Fruit fly (Drosophila melanogaster) whole organism, embryonic: ENCODE measurements around the gene amos.

Experiments used
- ATbp ChIP-seq: fragments of 200-800 bp; sonication (Bioruptor generic); optimal IDR thresholded peaks from 2 replicates; lab custom pipeline; 2017; ENCODE audit warnings: missing biosample characterization, mild to moderate bottlenecking, missing genetic modification characterization, missing genetic modification reagents
- Adf1 ChIP-seq: fragments of 200-800 bp; sonication (Bioruptor generic); IDR thresholded peaks from 2 replicates; pipeline ENCODE4 v1.3.6; 2022; ENCODE audit warnings: missing biosample characterization, missing genetic modification characterization
- CG10209 ChIP-seq: fragments of 200-800 bp; sonication (Bioruptor generic); optimal IDR thresholded peaks from 3 replicates; lab custom pipeline; 2017; ENCODE audit warnings: missing biosample characterization, mild to moderate bottlenecking, missing genetic modification characterization, missing genetic modification reagents
- CG11696 ChIP-seq: fragments of 200-800 bp; sonication (Bioruptor generic); IDR thresholded peaks from 2 replicates; pipeline ENCODE4 v1.3.6; 2022; ENCODE audit warnings: missing biosample characterization, missing genetic modification characterization
- CG12659 ChIP-seq: fragments of 200-800 bp; sonication (Bioruptor generic); optimal IDR thresholded peaks from 3 replicates; lab custom pipeline; 2017; ENCODE audit warnings: mild to moderate bottlenecking, missing biosample characterization, missing genetic modification reagents, missing genetic modification characterization
- CG13123 ChIP-seq: fragments of 200-800 bp; sonication (Bioruptor generic); optimal IDR thresholded peaks from 2 replicates; lab custom pipeline; 2016; ENCODE audit warnings: missing biosample characterization, missing genetic modification characterization
- CG14014 ChIP-seq: fragments of 200-800 bp; sonication (Bioruptor generic); IDR thresholded peaks from 2 replicates; pipeline ENCODE4 v1.3.6; 2022; ENCODE audit warnings: missing biosample characterization, missing genetic modification characterization
- CG16863 ChIP-seq: fragments of 200-800 bp; sonication (Bioruptor generic); optimal IDR thresholded peaks from 3 replicates; lab custom pipeline; 2016; ENCODE audit warnings: missing biosample characterization, missing genetic modification characterization
- CG17568 ChIP-seq: fragments of 200-800 bp; sonication (Bioruptor generic); optimal IDR thresholded peaks from 2 replicates; lab custom pipeline; 2018; ENCODE audit warnings: missing biosample characterization, mild to moderate bottlenecking, missing genetic modification characterization, moderate library complexity
- CG18599 ChIP-seq: fragments of 200-800 bp; sonication (Bioruptor generic); optimal IDR thresholded peaks from 3 replicates; lab custom pipeline; 2017; ENCODE audit warnings: missing biosample characterization, missing genetic modification characterization, mild to moderate bottlenecking, moderate library complexity, missing genetic modification reagents
- CG31441 ChIP-seq: fragments of 200-800 bp; sonication (Bioruptor generic); IDR thresholded peaks from 2 replicates; pipeline ENCODE4 v1.3.6; 2022; ENCODE audit warnings: missing biosample characterization, missing genetic modification characterization
- CG42726 ChIP-seq: fragments of 200-800 bp; sonication (Bioruptor generic); IDR thresholded peaks from 2 replicates; pipeline ENCODE4 v1.3.6; 2022; ENCODE audit warnings: missing biosample characterization, missing genetic modification characterization; ENCODE audit not compliant: partially characterized antibody
- CG4730 ChIP-seq: fragments of 200-800 bp; sonication (Bioruptor generic); IDR thresholded peaks from 2 replicates; pipeline ENCODE4 v1.3.6; 2022; ENCODE audit warnings: missing biosample characterization, missing genetic modification characterization
- CG6254 ChIP-seq: fragments of 200-800 bp; sonication (Bioruptor generic); optimal IDR thresholded peaks from 3 replicates; lab custom pipeline; 2017; ENCODE audit warnings: mild to moderate bottlenecking, missing biosample characterization, missing genetic modification reagents, missing genetic modification characterization
- CG7839 ChIP-seq: fragments of 200-800 bp; sonication (Bioruptor generic); optimal IDR thresholded peaks from 3 replicates; lab custom pipeline; 2018; ENCODE audit warnings: missing biosample characterization, mild to moderate bottlenecking, missing genetic modification characterization, moderate library complexity
- CG9797 ChIP-seq: fragments of 200-800 bp; sonication (Bioruptor generic); optimal IDR thresholded peaks from 3 replicates; lab custom pipeline; 2018; ENCODE audit warnings: missing biosample characterization, mild to moderate bottlenecking, missing genetic modification characterization
- Ets65A ChIP-seq: fragments of 200-800 bp; sonication (Bioruptor generic); peaks from one replicate; lab custom pipeline; 2016; ENCODE audit warnings: missing biosample characterization, missing genetic modification characterization
- Fer3 ChIP-seq: fragments of 200-800 bp; sonication (Bioruptor generic); optimal IDR thresholded peaks from 2 replicates; lab custom pipeline; 2018; ENCODE audit warnings: missing biosample characterization, mild to moderate bottlenecking, missing genetic modification characterization, moderate library complexity
- HLH54F ChIP-seq: fragments of 200-800 bp; sonication (Bioruptor generic); optimal IDR thresholded peaks from 3 replicates; lab custom pipeline; 2016; ENCODE audit warnings: missing biosample characterization, missing genetic modification characterization
- Hr51 ChIP-seq, 2 experiments: fragments of 200-800 bp; sonication (Bioruptor generic); optimal IDR thresholded peaks; 2 replicates in 1 of 2; 3 replicates in 1 of 2; lab custom pipeline; 2016 to 2018; ENCODE audit warnings: missing biosample characterization in 2 of 2, missing genetic modification characterization in 2 of 2, mild to moderate bottlenecking in 1 of 2, moderate library complexity in 1 of 2
- Kr ChIP-seq: fragments of 200-800 bp; sonication (Bioruptor generic); optimal IDR thresholded peaks from 2 replicates; lab custom pipeline; 2017; ENCODE audit warnings: missing biosample characterization, mild to moderate bottlenecking, missing genetic modification characterization
- Oaz ChIP-seq: fragments of 200-800 bp; sonication (Bioruptor generic); IDR thresholded peaks from 2 replicates; pipeline ENCODE4 v1.3.6; 2022; ENCODE audit warnings: missing biosample characterization, missing genetic modification characterization
- Opbp ChIP-seq: fragments of 200-800 bp; sonication (Bioruptor generic); IDR thresholded peaks from 3 replicates; pipeline ENCODE4 v1.3.6; 2022; ENCODE audit warnings: missing biosample characterization, missing genetic modification characterization; ENCODE audit not compliant: partially characterized antibody
- Ravus ChIP-seq: fragments of 200-800 bp; sonication (Bioruptor generic); IDR thresholded peaks from 2 replicates; pipeline ENCODE4 v1.3.6; 2022; ENCODE audit warnings: missing biosample characterization, missing genetic modification characterization
- Vsx1 ChIP-seq: fragments of 200-800 bp; sonication (Bioruptor generic); optimal IDR thresholded peaks from 2 replicates; lab custom pipeline; 2017; ENCODE audit warnings: missing biosample characterization, mild to moderate bottlenecking, missing genetic modification characterization, missing genetic modification reagents
- YL-1 ChIP-seq: fragments of 200-800 bp; sonication (Bioruptor generic); optimal IDR thresholded peaks from 3 replicates; lab custom pipeline; 2017; ENCODE audit warnings: missing biosample characterization, mild to moderate bottlenecking, missing genetic modification characterization
- ara ChIP-seq: fragments of 200-800 bp; sonication (Bioruptor generic); IDR thresholded peaks from 2 replicates; pipeline ENCODE4 v1.3.6; 2022; ENCODE audit warnings: missing biosample characterization, missing genetic modification characterization
- bbx ChIP-seq: fragments of 200-800 bp; sonication (Bioruptor generic); IDR thresholded peaks from 2 replicates; pipeline ENCODE4 v1.3.6; 2022; ENCODE audit warnings: missing biosample characterization, missing genetic modification characterization; ENCODE audit not compliant: partially characterized antibody
- crp ChIP-seq, 2 experiments: fragments of 200-800 bp; sonication (Bioruptor generic); optimal IDR thresholded peaks; 2 replicates in 1 of 2; 3 replicates in 1 of 2; lab custom pipeline; 2017; ENCODE audit warnings: missing biosample characterization in 2 of 2, missing genetic modification characterization in 2 of 2, mild to moderate bottlenecking in 1 of 2, moderate library complexity in 1 of 2
- dimm ChIP-seq: fragments of 200-800 bp; sonication (Bioruptor generic); IDR thresholded peaks from 2 replicates; pipeline ENCODE4 v1.3.6; 2022; ENCODE audit warnings: missing biosample characterization, missing genetic modification characterization
- eyg ChIP-seq: fragments of 200-800 bp; sonication (Bioruptor generic); optimal IDR thresholded peaks from 3 replicates; lab custom pipeline; 2016; ENCODE audit warnings: missing biosample characterization, missing genetic modification characterization
- gce ChIP-seq: fragments of 200-800 bp; sonication (Bioruptor generic); IDR thresholded peaks from 3 replicates; pipeline ENCODE4 v1.3.6; 2022; ENCODE audit warnings: missing biosample characterization, missing genetic modification characterization
- grau ChIP-seq: fragments of 200-800 bp; optimal IDR thresholded peaks from 3 replicates; lab custom pipeline; 2019; ENCODE audit warnings: missing biosample characterization, mild to moderate bottlenecking, missing genetic modification characterization, moderate library complexity
- gro ChIP-seq: fragments of 200-800 bp; sonication (Bioruptor generic); optimal IDR thresholded peaks from 2 replicates; lab custom pipeline; 2016; ENCODE audit warnings: missing biosample characterization, missing genetic modification characterization
- gt ChIP-seq: fragments of 200-800 bp; sonication (Bioruptor generic); IDR thresholded peaks from 2 replicates; pipeline ENCODE4 v1.3.6; 2022; ENCODE audit warnings: missing biosample characterization, missing genetic modification characterization
- her ChIP-seq: fragments of 200-800 bp; sonication (Bioruptor generic); optimal IDR thresholded peaks from 2 replicates; lab custom pipeline; 2016; ENCODE audit warnings: missing biosample characterization, missing genetic modification characterization
- ind ChIP-seq: fragments of 200-800 bp; sonication (Bioruptor generic); optimal IDR thresholded peaks from 3 replicates; lab custom pipeline; 2016; ENCODE audit warnings: missing biosample characterization, missing genetic modification characterization
- lmd ChIP-seq: fragments of 200-800 bp; sonication (Bioruptor generic); IDR thresholded peaks from 2 replicates; pipeline ENCODE4 v1.3.6; 2022; ENCODE audit warnings: missing biosample characterization, missing genetic modification characterization
- nom ChIP-seq: fragments of 200-800 bp; sonication (Bioruptor generic); optimal IDR thresholded peaks from 2 replicates; lab custom pipeline; 2017; ENCODE audit warnings: missing biosample characterization, missing genetic modification characterization, mild to moderate bottlenecking, moderate library complexity, missing genetic modification reagents
- p53 ChIP-seq: fragments of 200-800 bp; sonication (Bioruptor generic); optimal IDR thresholded peaks from 2 replicates; lab custom pipeline; 2016; ENCODE audit warnings: missing biosample characterization, missing genetic modification characterization
- sug ChIP-seq: fragments of 200-800 bp; optimal IDR thresholded peaks from 2 replicates; lab custom pipeline; 2019; ENCODE audit warnings: missing biosample characterization, mild to moderate bottlenecking, missing genetic modification characterization, moderate library complexity
- tap ChIP-seq: fragments of 200-800 bp; optimal IDR thresholded peaks from 3 replicates; lab custom pipeline; 2019; ENCODE audit warnings: missing biosample characterization, mild to moderate bottlenecking, missing genetic modification characterization, moderate library complexity
- tna ChIP-seq: fragments of 200-800 bp; sonication (Bioruptor generic); IDR thresholded peaks from 2 replicates; pipeline ENCODE4 v1.3.6; 2022; ENCODE audit warnings: missing biosample characterization, missing genetic modification characterization; ENCODE audit not compliant: partially characterized antibody
- ttk ChIP-seq: fragments of 200-800 bp; sonication (Bioruptor generic); IDR thresholded peaks from 2 replicates; pipeline ENCODE4 v2.1.2; 2022; ENCODE audit warnings: missing biosample characterization, missing genetic modification characterization
- tup ChIP-seq: fragments of 200-800 bp; sonication (Bioruptor generic); optimal IDR thresholded peaks from 2 replicates; lab custom pipeline; 2016; ENCODE audit warnings: missing biosample characterization, mild to moderate bottlenecking, missing genetic modification characterization, moderate library complexity
- usp ChIP-seq: fragments of >200 bp; optimal IDR thresholded peaks from 2 replicates; lab custom pipeline; 2017; ENCODE audit warnings: missing biosample characterization, missing genetic modification characterization
- vvl ChIP-seq: fragments of 200-800 bp; sonication (Bioruptor generic); IDR thresholded peaks from 2 replicates; pipeline ENCODE4 v1.3.6; 2022; ENCODE audit warnings: missing biosample characterization, missing genetic modification characterization
- zen2 ChIP-seq: fragments of 200-800 bp; sonication (Bioruptor generic); IDR thresholded peaks from 3 replicates; pipeline ENCODE4 v1.3.6; 2022; ENCODE audit warnings: missing biosample characterization, missing genetic modification characterization; ENCODE audit not compliant: partially characterized antibody
- zf30C ChIP-seq: fragments of 200-800 bp; sonication (Bioruptor generic); optimal IDR thresholded peaks from 3 replicates; lab custom pipeline; 2018; ENCODE audit warnings: missing biosample characterization, mild to moderate bottlenecking, missing genetic modification characterization

The amos gene

DNA sequence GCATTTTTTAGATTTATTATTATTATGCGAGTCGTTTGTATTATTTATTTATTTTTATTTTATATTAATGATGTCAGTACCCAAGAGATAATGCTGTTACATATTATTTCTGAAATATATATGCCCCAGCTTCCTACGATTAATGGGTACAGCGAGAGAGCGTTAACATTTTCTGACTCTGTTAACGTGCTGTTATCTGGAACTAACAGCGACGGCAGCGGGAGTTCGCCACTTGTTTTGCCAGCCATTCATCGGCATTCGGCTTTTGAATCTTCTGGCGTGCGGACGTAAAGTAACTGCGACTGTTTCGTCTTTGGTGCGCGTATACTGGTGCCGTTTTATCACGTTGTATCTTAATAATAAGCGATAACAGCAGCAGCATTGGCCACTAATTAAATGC lies 20.3 kb upstream of the amos start, which contains the start of gene MESR3:
Gene MESR3, plus strand, starts transcription at position 254 of the 400 bp plus-strand sequence.
- TF ChIP-seq ara (GFP tag; lab: Robert Waterston, UW) (peak; percentile 58; the same call in 1 of the 2 replicates), p53 (GFP tag; lab: Kevin White, UChicago) (peak; percentile 7), dimm (GFP tag; lab: Robert Waterston, UW) (no peak), gce (GFP tag; lab: Robert Waterston, UW) (peak; percentile 80; the same call in 2 of the 3 replicates), eyg (GFP tag; lab: Kevin White, UChicago) (no peak), CG17568 (peak; percentile 36), CG42726 (GFP tag; lab: Robert Waterston, UW) (0 out of 2 replicates have a peak, but pooled peaks have one; percentile 26), CG18599 (peak; percentile 85), CG7839 (peak; percentile 82), CG10209 (peak; percentile 34), gt (GFP tag; lab: Robert Waterston, UW) (no peak), CG11696 (GFP tag; lab: Robert Waterston, UW) (peak; percentile 71), Opbp (GFP tag; lab: Robert Waterston, UW) (0 out of 3 replicates have a peak, but pooled peaks have one; percentile 46), tup (GFP tag; lab: Kevin White, UChicago) (no peak), CG4730 (GFP tag; lab: Robert Waterston, UW) (no peak), bbx (GFP tag; lab: Robert Waterston, UW) (peak; percentile 53; the same call in 1 of the 2 replicates), Ets65A (GFP tag; lab: Kevin White, UChicago) (peak; percentile 31), ATbp (peak; percentile 23), Ravus (GFP tag; lab: Robert Waterston, UW) (no peak; the same call in 1 of the 2 replicates), Vsx1 (no peak), gro (GFP tag; lab: Kevin White, UChicago) (peak; percentile 61), CG6254 (GFP tag; lab: Kevin White, UChicago) (peak; percentile 67), her (GFP tag; lab: Kevin White, UChicago) (peak; percentile 43), ttk (GFP tag; lab: Robert Waterston, UW) (peak; percentile 60; the same call in 1 of the 2 replicates), HLH54F (GFP tag; lab: Kevin White, UChicago) (peak; percentile 11), crp (GFP tag; optimal IDR thresholded peaks at IDR 0.05; lab: Kevin White, UChicago) (no peak), Oaz (0 out of 2 replicates have a peak, but pooled peaks have one; percentile 4), grau (peak; percentile 71), CG9797 (no peak), Kr (GFP tag; lab: Kevin White, UChicago) (no peak), CG16863 (no peak), zen2 (peak; percentile 23; the same call in 1 of the 3 replicates), CG31441 (GFP tag; lab: Robert Waterston, UW) (peak; percentile 92), tap (peak; percentile 78), Fer3 (tag; lab: Kevin White, UChicago) (peak; percentile 86), Hr51 (GFP tag; optimal IDR thresholded peaks at IDR 0.05; lab: Kevin White, UChicago) (peak in 1 of 2 experiments; percentile 27), vvl (GFP tag; lab: Robert Waterston, UW) (peak; percentile 63; the same call in 1 of the 2 replicates), tna (GFP tag; lab: Robert Waterston, UW) (no peak; the same call in 1 of the 2 replicates), CG12659 (GFP tag; lab: Kevin White, UChicago) (peak; percentile 53), zf30C (no peak), usp (GFP tag; lab: Kevin White, UChicago) (no peak), sug (tag; lab: Kevin White, UChicago) (no peak), YL-1 (GFP tag; lab: Kevin White, UChicago) (peak; percentile 19), CG14014 (GFP tag; lab: Robert Waterston, UW) (peak; percentile 38; the same call in 1 of the 2 replicates), CG13123 (GFP tag; lab: Kevin White, UChicago) (peak; percentile 51), ind (GFP tag; lab: Kevin White, UChicago) (peak; percentile 73), nom (GFP tag; lab: Kevin White, UChicago) (peak; percentile 81), Adf1 (GFP tag; lab: Robert Waterston, UW) (peak; percentile 45; the same call in 1 of the 2 replicates), lmd (GFP tag; lab: Robert Waterston, UW) (peak; percentile 54)
